Worm (Caenorhabditis elegans): Measurements from ENCODE around the gene fbxa-131.

The fbxa-131 gene

DNA sequence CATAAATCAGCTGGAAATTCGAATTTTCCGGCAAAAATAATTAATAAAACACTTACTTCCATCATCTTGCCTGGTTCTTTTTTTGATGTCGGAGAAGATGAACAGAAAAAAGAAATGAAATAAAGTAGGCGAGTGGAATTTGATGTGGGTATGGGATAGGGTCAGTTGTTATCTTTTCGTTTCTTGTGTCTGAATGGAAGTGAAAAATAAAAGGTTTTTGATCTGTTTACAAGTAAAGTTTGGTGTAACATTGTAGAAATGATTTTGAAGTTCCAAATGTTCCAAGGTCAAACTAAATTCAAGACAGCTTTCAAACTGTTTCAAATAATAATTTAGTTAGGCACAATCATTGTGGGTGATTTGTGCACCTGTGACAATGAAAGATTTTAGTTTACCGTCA lies 759 bp upstream of the fbxa-131 start, which contains the start of gene W04E12.7:
Gene W04E12.7 (minus strand): TSS at position 101 of the 400 bp plus-strand sequence.
- TF ChIP-seq ztf-11 (tag; optimal IDR thresholded peaks at IDR 0.05) (no peak), nhr-11 (tag; optimal IDR thresholded peaks at IDR 0.05) (no peak), F13H6.1 (tag; optimal IDR thresholded peaks at IDR 0.05) (no peak), ceh-82 (tag; optimal IDR thresholded peaks at IDR 0.05) (no peak), nhr-10 (tag; optimal IDR thresholded peaks at IDR 0.05) (no peak), sma-3 (GFP tag; optimal IDR thresholded peaks at IDR 0.05) (no peak), mbf-1 (tag; optimal IDR thresholded peaks at IDR 0.05) (no peak), nhr-237 (tag; optimal IDR thresholded peaks at IDR 0.05) (no peak), nhr-129 (tag; optimal IDR thresholded peaks at IDR 0.05) (no peak), sma-9 (GFP tag; optimal IDR thresholded peaks at IDR 0.05) (no peak), sma-9 (tag; optimal IDR thresholded peaks at IDR 0.05) (no peak), lin-39 (tag; optimal IDR thresholded peaks at IDR 0.05) (no peak), blmp-1 (tag; optimal IDR thresholded peaks at IDR 0.05; ENCODE audit: insufficient read depth) (no peak), aly-2 (tag; optimal IDR thresholded peaks at IDR 0.05) (no peak), unc-55 (GFP tag; optimal IDR thresholded peaks at IDR 0.05) (no peak), ztf-1 (GFP tag; conservative IDR thresholded peaks at IDR 0.05) (no peak), nhr-77 (tag; optimal IDR thresholded peaks at IDR 0.05) (no peak), ceh-16 (tag; optimal IDR thresholded peaks at IDR 0.05) (no peak), Y55F3AM.14 (GFP tag; optimal IDR thresholded peaks at IDR 0.05) (no peak), fos-1 (tag; optimal IDR thresholded peaks at IDR 0.05) (no peak)

DNA sequence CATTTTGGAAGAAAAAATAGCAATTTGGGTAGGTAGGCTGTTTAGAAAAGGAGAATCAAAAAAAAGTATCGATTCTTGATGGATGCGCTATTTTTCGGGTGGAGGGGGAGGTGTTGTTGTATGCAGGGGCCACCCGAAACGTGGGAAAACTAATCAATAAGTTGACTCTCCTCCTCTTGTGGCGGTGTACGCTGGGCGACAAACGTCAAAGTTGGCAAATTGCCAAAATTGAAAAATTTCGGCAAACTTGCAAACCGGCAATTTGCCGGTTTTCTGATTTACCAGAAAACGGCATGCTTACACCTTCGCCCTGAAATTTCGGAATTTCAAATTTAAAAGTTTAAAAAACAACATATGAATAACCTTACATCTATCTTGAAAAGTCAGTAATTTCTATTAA lies 2.8 kb downstream of the fbxa-131 start, which contains the start of gene W04E12.2:
Gene W04E12.2 (minus strand): TSS at position 101 of the 400 bp plus-strand sequence.
- TF ChIP-seq aly-2 (tag; optimal IDR thresholded peaks at IDR 0.05), result no peak
- TF ChIP-seq mab-5 (tag; optimal IDR thresholded peaks at IDR 0.05), result no peak
- no peak for TF ChIP-seq nhr-21 (tag; optimal IDR thresholded peaks at IDR 0.05)
- TF ChIP-seq sma-9 (GFP tag; optimal IDR thresholded peaks at IDR 0.05), result no peak
- no peak for TF ChIP-seq sma-9 (tag; optimal IDR thresholded peaks at IDR 0.05)
- no peak for TF ChIP-seq lin-13 (GFP tag; optimal IDR thresholded peaks at IDR 0.05)
- no peak for TF ChIP-seq C34F6.9 (tag; optimal IDR thresholded peaks at IDR 0.05)
- no peak for TF ChIP-seq alr-1 (tag; optimal IDR thresholded peaks at IDR 0.05)
- no peak for TF ChIP-seq nhr-237 (tag; optimal IDR thresholded peaks at IDR 0.05)
- TF ChIP-seq nhr-129 (tag; optimal IDR thresholded peaks at IDR 0.05), result no peak
- TF ChIP-seq ztf-11 (tag; optimal IDR thresholded peaks at IDR 0.05), result no peak

DNA sequence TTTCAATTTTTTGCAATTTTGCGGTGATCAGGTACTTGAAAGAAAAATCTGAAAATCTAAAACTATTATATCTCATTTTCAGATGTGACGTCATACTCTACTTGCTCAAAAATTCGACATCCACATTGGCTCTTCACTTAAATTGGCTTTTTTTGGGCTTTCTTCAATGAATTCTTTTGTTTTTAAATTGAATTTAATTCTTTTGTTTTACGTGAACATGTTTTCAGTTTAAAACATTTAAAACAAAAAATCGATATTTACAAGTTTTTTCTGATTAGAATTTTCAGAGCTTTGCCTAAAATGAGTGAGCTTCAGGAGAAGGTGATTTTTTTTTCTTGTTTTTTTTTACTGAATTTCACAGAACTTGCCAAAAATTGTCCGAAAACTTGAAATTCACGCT lies 3.4 kb downstream of the fbxa-131 start, which contains the start of gene W04E12.3:
Gene W04E12.3 (plus strand): TSS at position 301 of the 400 bp plus-strand sequence.
- TF ChIP-seq aly-2 (tag; optimal IDR thresholded peaks at IDR 0.05), result no peak
- no peak for TF ChIP-seq zag-1 (tag; optimal IDR thresholded peaks at IDR 0.05)
- TF ChIP-seq snpc-4 (tag; optimal IDR thresholded peaks at IDR 0.05), result no peak
- no peak for TF ChIP-seq nhr-129 (tag; optimal IDR thresholded peaks at IDR 0.05)
- no peak for TF ChIP-seq nhr-11 (tag; optimal IDR thresholded peaks at IDR 0.05)
- no peak for TF ChIP-seq ama-1 (optimal IDR thresholded peaks at IDR 0.05)
- TF ChIP-seq lsy-2 (tag; optimal IDR thresholded peaks at IDR 0.05), result no peak
- no peak for TF ChIP-seq Y55F3AM.14 (GFP tag; optimal IDR thresholded peaks at IDR 0.05)
- TF ChIP-seq ZK546.5 (tag; optimal IDR thresholded peaks at IDR 0.05), result no peak
- TF ChIP-seq mab-5 (tag; optimal IDR thresholded peaks at IDR 0.05), result no peak
- TF ChIP-seq unc-39 (tag; optimal IDR thresholded peaks at IDR 0.05), result no peak

DNA sequence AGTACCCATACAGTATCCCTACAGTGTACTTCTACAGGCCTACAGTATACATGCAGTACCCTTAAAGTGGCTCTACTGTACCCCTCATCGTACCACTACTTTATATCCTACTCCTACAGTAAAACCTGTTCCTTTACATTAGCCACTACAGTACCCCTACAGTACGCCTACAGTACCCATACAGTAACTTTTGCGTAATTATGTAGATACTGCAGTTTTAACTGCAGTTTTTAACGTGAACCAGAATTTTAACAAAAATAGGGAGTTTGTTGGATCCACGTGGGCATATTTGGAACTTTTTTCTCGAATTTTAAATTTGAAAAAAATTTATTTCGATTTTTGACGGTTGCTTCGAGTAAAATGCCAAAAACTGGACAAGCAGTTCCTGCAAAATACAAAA lies 5.1 kb downstream of the fbxa-131 start, which contains the start of gene W04E12.4:
Gene W04E12.4 (plus strand): TSS at position 301 of the 400 bp plus-strand sequence.
- no peak for TF ChIP-seq nhr-11 (tag; optimal IDR thresholded peaks at IDR 0.05)

DNA sequence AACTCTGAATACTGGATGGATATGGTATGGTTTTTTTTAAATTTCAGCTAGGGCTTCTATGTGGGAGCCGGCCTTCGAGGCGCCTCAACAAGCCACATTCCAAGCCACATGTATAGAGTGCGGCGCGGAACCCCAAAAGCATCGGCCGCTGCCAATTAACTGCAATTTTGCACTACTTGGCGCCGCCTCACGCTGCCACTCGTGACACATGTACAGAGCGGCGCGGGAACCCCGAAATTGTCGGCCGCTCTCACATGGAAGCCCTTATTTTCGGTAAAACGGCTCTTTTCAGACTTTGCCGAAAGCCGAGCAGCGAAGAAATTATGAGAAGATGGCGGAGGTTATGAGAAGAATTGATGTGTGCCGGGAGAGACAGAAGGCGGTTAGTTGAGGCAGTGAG lies 5.6 kb downstream of the fbxa-131 start:
- no peak for TF ChIP-seq nhr-237 (tag; optimal IDR thresholded peaks at IDR 0.05)
- no peak for TF ChIP-seq peb-1 (tag; optimal IDR thresholded peaks at IDR 0.05)
- no peak for TF ChIP-seq lsy-2 (tag; optimal IDR thresholded peaks at IDR 0.05)
- TF ChIP-seq ztf-4 (tag; optimal IDR thresholded peaks at IDR 0.05), result no peak
- no peak for TF ChIP-seq mdl-1 (tag; optimal IDR thresholded peaks at IDR 0.05)
- TF ChIP-seq crh-2 (tag; optimal IDR thresholded peaks at IDR 0.05), result no peak
- TF ChIP-seq elt-1 (tag; optimal IDR thresholded peaks at IDR 0.05), result no peak
